Worm (Caenorhabditis elegans) whole organism, L3 larva: ENCODE measurements around the gene Y75B12B.13.
A peak's percentile ranks its signal among the peaks of the same experiment; 100 is the strongest.

Experiments
- R02D3.7 ChIP-seq: fragments of 150-350 bp; optimal IDR thresholded peaks from 2 replicates; lab custom pipeline; 2014; ENCODE audit warnings: missing biosample characterization, missing genetic modification characterization
- ama-1 ChIP-seq: fragments of 150-350 bp; optimal IDR thresholded peaks from 2 replicates; lab custom pipeline; 2018
- ceh-28 ChIP-seq: fragments of 150-350 bp; optimal IDR thresholded peaks from 2 replicates; lab custom pipeline; 2014; ENCODE audit warnings: missing biosample characterization, missing genetic modification reagents, missing genetic modification characterization
- daf-12 ChIP-seq: fragments of 150-350 bp; optimal IDR thresholded peaks from 2 replicates; lab custom pipeline; 2014; ENCODE audit warnings: missing biosample characterization, missing genetic modification reagents, missing genetic modification characterization
- egl-27 ChIP-seq: sonication (generic microtip); optimal IDR thresholded peaks from 4 replicates; lab custom pipeline; 2017; ENCODE audit warnings: missing biosample characterization, missing genetic modification reagents, missing genetic modification characterization
- egl-5 ChIP-seq: fragments of 150-350 bp; optimal IDR thresholded peaks from 2 replicates; lab custom pipeline; 2017; ENCODE audit warnings: missing biosample characterization, missing genetic modification reagents, missing genetic modification characterization, inconsistent platforms
- elt-2 ChIP-seq: sonication (generic microtip); optimal IDR thresholded peaks from 2 replicates; lab custom pipeline; 2016; ENCODE audit warnings: missing genetic modification reagents, mild to moderate bottlenecking, missing genetic modification characterization, missing compliant biosample characterization
- fkh-10 ChIP-seq: sonication (generic microtip); optimal IDR thresholded peaks from 2 replicates; lab custom pipeline; 2017; ENCODE audit warnings: missing biosample characterization, missing genetic modification reagents, missing genetic modification characterization
- fkh-2 ChIP-seq: fragments of 150-350 bp; optimal IDR thresholded peaks from 2 replicates; lab custom pipeline; 2014; ENCODE audit warnings: missing biosample characterization, missing genetic modification reagents, missing genetic modification characterization
- fos-1 ChIP-seq: fragments of 150-350 bp; optimal IDR thresholded peaks from 2 replicates; lab custom pipeline; 2014; ENCODE audit warnings: missing biosample characterization, missing genetic modification characterization
- hmg-11 ChIP-seq: sonication (generic microtip); optimal IDR thresholded peaks from 2 replicates; lab custom pipeline; 2016; ENCODE audit warnings: missing genetic modification characterization, missing compliant biosample characterization
- jun-1 ChIP-seq: fragments of 150-350 bp; optimal IDR thresholded peaks from 2 replicates; lab custom pipeline; 2014; ENCODE audit warnings: missing biosample characterization, missing genetic modification reagents, missing genetic modification characterization
- lin-15B ChIP-seq: fragments of 150-350 bp; optimal IDR thresholded peaks from 2 replicates; lab custom pipeline; 2014; ENCODE audit warnings: missing biosample characterization, missing genetic modification characterization
- lsy-12 ChIP-seq: sonication (generic microtip); optimal IDR thresholded peaks from 2 replicates; lab custom pipeline; 2016; ENCODE audit warnings: mild to moderate bottlenecking, missing genetic modification characterization, missing compliant biosample characterization
- mdl-1 ChIP-seq: fragments of 150-350 bp; optimal IDR thresholded peaks from 2 replicates; lab custom pipeline; 2014; ENCODE audit warnings: missing biosample characterization, missing genetic modification characterization
- nfya-1 ChIP-seq: sonication (generic microtip); optimal IDR thresholded peaks from 2 replicates; lab custom pipeline; 2017; ENCODE audit warnings: missing genetic modification characterization, mild to moderate bottlenecking, missing compliant biosample characterization, antibody characterized with exemption, moderate library complexity; ENCODE audit not compliant: insufficient read depth
- nhr-23 ChIP-seq: fragments of 150-350 bp; optimal IDR thresholded peaks from 2 replicates; lab custom pipeline; 2014; ENCODE audit warnings: missing biosample characterization, missing genetic modification reagents, missing genetic modification characterization
- nhr-25 ChIP-seq: sonication (generic microtip); optimal IDR thresholded peaks from 2 replicates; lab custom pipeline; 2017; ENCODE audit warnings: missing biosample characterization, missing genetic modification characterization
- nhr-43 ChIP-seq: sonication (generic microtip); optimal IDR thresholded peaks from 2 replicates; lab custom pipeline; 2016; ENCODE audit warnings: mild to moderate bottlenecking, missing genetic modification characterization, missing compliant biosample characterization; ENCODE audit not compliant: poor library complexity, severe bottlenecking
- nhr-67 ChIP-seq: fragments of 150-350 bp; optimal IDR thresholded peaks from 2 replicates; lab custom pipeline; 2014; ENCODE audit warnings: missing biosample characterization, missing genetic modification characterization
- nhr-76 ChIP-seq: fragments of 150-350 bp; sonication (generic microtip); optimal IDR thresholded peaks from 5 replicates; lab custom pipeline; 2014; ENCODE audit warnings: missing biosample characterization, missing genetic modification characterization
- nhr-77 ChIP-seq: fragments of 150-350 bp; optimal IDR thresholded peaks from 2 replicates; lab custom pipeline; 2014; ENCODE audit warnings: missing biosample characterization, missing genetic modification characterization
- pha-4 ChIP-seq: fragments of 150-350 bp; optimal IDR thresholded peaks from 2 replicates; lab custom pipeline; 2014; ENCODE audit warnings: missing biosample characterization, missing genetic modification reagents, missing genetic modification characterization
- pqm-1 ChIP-seq: fragments of 150-350 bp; optimal IDR thresholded peaks from 2 replicates; lab custom pipeline; 2017; ENCODE audit warnings: missing biosample characterization, missing genetic modification characterization, inconsistent platforms
- snpc-4 ChIP-seq: fragments of 150-350 bp; optimal IDR thresholded peaks from 2 replicates; lab custom pipeline; 2014; ENCODE audit warnings: missing biosample characterization, missing genetic modification characterization
- tbx-2 ChIP-seq: sonication (generic microtip); optimal IDR thresholded peaks from 2 replicates; lab custom pipeline; 2016; ENCODE audit warnings: mild to moderate bottlenecking, missing genetic modification characterization, missing compliant biosample characterization
- unc-39 ChIP-seq: sonication (generic microtip); optimal IDR thresholded peaks from 4 replicates; lab custom pipeline; 2017; ENCODE audit warnings: missing biosample characterization, missing genetic modification characterization
- unc-62 ChIP-seq: fragments of 150-350 bp; sonication (generic microtip); optimal IDR thresholded peaks from 4 replicates; lab custom pipeline; 2014; ENCODE audit warnings: missing biosample characterization, missing genetic modification reagents, missing genetic modification characterization
- ztf-11 ChIP-seq: fragments of 150-350 bp; optimal IDR thresholded peaks from 2 replicates; lab custom pipeline; 2014; ENCODE audit warnings: missing biosample characterization, missing genetic modification characterization

Y75B12B.13 gene

DNA sequence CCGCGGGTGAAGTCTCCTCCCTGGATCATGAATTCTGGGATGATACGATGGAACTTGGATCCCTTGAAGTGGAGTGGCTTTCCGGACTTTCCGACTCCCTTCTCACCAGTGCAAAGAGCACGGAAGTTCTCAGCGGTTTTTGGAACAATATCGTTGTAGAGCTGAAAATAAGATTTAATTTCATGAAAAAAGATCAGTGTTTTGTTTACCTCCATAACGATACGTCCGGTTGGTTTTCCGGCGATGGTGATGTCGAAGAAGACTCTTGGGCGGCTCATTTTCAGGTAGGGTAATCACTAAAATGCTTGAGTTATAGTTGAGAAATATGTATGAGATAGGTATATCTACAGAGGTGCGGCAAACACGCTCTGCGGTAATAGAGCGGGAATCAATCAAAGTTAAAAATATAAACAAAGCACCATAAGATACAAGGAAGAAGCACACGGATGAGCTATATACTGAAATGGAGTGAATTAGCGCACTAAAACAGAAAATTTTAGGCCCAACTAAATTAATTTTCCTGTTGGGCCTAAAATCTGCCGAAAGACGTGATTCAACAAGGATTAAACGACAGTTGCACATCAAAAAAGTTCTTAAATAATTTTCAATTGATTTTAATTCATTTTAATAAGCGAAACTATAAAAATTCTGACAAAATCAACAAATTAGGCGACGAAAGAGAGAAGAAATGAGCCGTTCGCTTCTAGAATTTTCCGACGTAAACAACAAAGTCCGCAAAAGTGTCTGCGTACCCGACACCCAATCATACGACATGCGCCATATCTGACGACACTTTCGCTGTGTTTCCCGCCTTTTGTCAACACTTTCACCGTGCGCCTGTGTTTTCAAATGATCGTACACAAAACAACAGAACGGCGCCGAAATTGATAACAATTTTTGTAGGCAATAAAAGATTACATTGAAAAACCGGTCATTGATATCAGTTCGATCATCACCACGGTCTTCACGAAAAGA, 6.4 kb downstream of the Y75B12B.13 start, which contains the start of the genes cyn-7 and bath-36:
Gene cyn-7, minus strand, starts transcription at position 296 of the 975 bp plus-strand sequence.
Gene bath-36, plus strand, starts transcription at position 806 of the 975 bp plus-strand sequence.
- TF ChIP-seq lin-15B (peak; percentile 85), nfya-1 (tag; lab: Kevin White, UChicago) (peak; percentile 74), egl-5 (tag; lab: Kevin White, UChicago) (peak; percentile 51), egl-27 (tag; lab: Kevin White, UChicago) (peak; percentile 49), tbx-2 (tag; lab: Kevin White, UChicago) (peak; percentile 68), nhr-23 (tag; lab: Kevin White, UChicago) (peak; percentile 74), nhr-25 (tag; lab: Kevin White, UChicago) (peak; percentile 79), pqm-1 (tag; lab: Kevin White, UChicago) (peak; percentile 73), ceh-28 (tag; lab: Kevin White, UChicago) (peak; percentile 47), R02D3.7 (tag; lab: Kevin White, UChicago) (peak; percentile 7), unc-39 (no peak), ama-1 (lab: Kevin White, UChicago) (no peak), snpc-4 (tag; lab: Kevin White, UChicago) (peak; percentile 59), nhr-43 (peak; percentile 76), elt-2 (tag; lab: Kevin White, UChicago) (peak; percentile 92), nhr-76 (no peak), pha-4 (tag; lab: Kevin White, UChicago) (peak; percentile 97), nhr-77 (tag; lab: Kevin White, UChicago) (peak; percentile 0), daf-12 (tag; lab: Kevin White, UChicago) (no peak), lsy-12 (tag; lab: Kevin White, UChicago) (peak; percentile 69), jun-1 (tag; lab: Kevin White, UChicago) (peak; percentile 86), mdl-1 (no peak), hmg-11 (tag; lab: Kevin White, UChicago) (peak; percentile 68), ztf-11 (no peak)
- TF ChIP-seq, all 47 proteins: peak for 18

DNA sequence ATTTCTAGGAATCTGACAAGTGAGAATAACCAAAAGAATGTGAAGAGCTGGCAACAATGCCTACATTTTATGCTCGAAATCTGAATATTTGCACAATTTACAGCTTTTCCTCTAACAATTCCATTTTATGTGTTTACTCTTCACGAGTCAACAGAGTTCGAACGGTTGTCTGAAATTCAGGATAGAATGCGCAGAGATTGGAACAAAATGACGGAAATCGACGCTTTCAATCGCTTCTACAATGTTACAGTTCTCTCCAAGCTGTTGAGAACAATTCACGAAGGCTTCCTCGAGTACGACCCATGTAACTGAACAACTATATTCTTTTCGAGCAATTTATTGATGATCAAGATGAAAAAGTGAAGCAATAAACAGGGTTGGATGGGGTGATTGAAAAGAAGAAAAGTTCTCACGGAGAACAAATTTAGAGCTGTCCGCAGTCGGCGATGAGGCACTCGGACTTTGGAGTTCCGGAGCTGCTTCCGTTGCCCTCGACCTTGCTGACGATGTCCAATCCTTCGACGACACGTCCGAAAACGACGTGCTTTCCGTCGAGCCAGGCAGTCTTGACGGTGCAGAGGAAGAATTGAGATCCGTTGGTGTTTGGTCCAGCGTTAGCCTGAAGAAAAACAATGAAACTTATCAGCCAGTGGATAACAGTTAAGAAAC, 7.4 kb downstream of the Y75B12B.13 start, which contains the start of gene Y75B12B.3:
Gene Y75B12B.3, minus strand, starts transcription at position 21 of the 669 bp plus-strand sequence.
- TF ChIP-seq nhr-25 (tag; lab: Kevin White, UChicago) = peak; percentile 31
- no peak for TF ChIP-seq nhr-77 (tag; lab: Kevin White, UChicago)
- peak; percentile 46 for TF ChIP-seq pha-4 (tag; lab: Kevin White, UChicago)
- TF ChIP-seq ama-1 (lab: Kevin White, UChicago) = peak; percentile 86

DNA sequence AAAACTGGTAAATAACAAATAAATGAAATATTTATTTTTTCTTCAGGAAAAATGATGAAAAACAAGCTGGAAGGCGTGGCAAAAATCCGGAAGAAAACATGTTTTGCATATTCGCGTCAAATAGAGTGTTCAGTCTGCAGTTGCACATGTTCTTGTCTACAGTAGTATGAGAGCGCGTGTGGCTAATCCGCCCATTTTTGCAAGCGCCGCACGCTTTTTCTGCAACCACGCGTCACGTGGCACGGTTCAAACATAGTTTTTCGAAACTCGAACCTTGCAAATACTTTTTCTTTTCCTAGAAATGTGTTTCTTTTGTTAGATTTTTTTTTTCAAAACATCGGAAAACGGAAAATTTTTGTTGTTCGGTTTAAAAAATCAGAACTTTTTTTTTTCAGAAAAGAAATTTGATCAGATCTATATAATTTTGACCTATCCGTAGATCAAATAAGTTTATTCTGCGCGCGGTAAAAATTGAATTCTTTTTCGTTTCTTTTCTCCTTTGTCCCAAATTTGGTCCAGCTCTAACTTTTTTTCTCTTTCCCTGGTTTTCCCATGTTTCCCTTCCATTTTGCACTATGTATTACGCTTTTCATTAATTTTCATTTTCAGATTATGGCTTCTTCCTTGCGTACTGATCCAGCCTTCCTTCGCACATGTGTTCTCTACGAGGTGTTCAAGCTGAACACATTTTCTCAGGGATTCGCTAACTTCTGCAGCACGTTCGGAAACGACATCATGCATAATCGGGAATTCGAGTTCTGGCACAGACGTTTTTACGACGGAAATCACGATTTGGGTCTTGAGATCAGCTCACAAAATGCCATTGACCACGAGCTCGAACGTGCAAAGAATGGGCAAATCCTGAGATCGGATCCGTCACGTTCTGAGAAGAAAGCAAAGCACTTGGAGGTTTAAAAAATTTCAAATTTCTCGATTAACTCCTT, 9.4 kb downstream of the Y75B12B.13 start, which contains the start of gene Y75B12B.1:
Gene Y75B12B.1, plus strand, starts transcription at position 603 of the 944 bp plus-strand sequence.
- TF ChIP-seq fkh-2 (tag; lab: Kevin White, UChicago) = no peak
- no peak for TF ChIP-seq nhr-67 (tag; lab: Kevin White, UChicago)
- no peak for TF ChIP-seq fkh-10 (GFP tag; lab: Kevin White, UChicago)
- no peak for TF ChIP-seq fos-1 (tag; lab: Kevin White, UChicago)
- TF ChIP-seq nhr-77 (tag; lab: Kevin White, UChicago) = no peak

DNA sequence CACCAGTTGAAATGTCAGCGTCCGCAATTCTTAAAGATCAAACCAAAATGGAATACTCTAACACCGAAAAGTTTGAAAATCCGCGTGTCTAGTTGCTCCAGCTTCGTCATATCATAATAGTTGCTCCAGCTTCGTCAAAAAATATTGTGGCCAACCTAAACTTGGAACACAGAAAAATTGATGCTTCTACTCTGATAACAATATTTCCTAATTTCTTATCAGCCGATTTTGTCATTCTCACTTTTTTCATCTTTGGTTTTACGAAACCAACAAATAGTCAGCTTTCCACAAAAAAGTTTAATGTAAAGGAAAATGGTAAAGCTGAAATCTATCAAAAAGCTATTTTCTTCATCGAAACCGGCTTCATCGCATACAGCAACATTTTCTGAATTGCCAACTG, 11.4 kb downstream of the Y75B12B.13 start, which contains the start of gene fbxa-84:
Gene fbxa-84, plus strand, starts transcription at position 34 of the 400 bp plus-strand sequence.
- TF ChIP-seq unc-62 (GFP tag; lab: Kevin White, UChicago) = no peak
- peak; percentile 54 for TF ChIP-seq elt-2 (tag; lab: Kevin White, UChicago)
- TF ChIP-seq, all 47 proteins: peak for 1
